Worm (Caenorhabditis elegans) whole organism, midembryonic: ENCODE data around the gene Y48A6B.3.

ENCODE experiments used
- T22C8.4 ChIP-seq: fragments of 200-800 bp; sonication (Bioruptor generic); IDR thresholded peaks from 2 replicates; pipeline ENCODE4 v1.3.6; 2022; ENCODE audit warnings: missing genetic modification characterization, missing compliant biosample characterization
- cog-1 ChIP-seq: sonication (generic microtip); optimal IDR thresholded peaks from 2 replicates; lab custom pipeline; 2016; ENCODE audit warnings: missing genetic modification characterization, missing compliant biosample characterization
- flt-1 ChIP-seq: fragments of 200-800 bp; sonication (Bioruptor generic); IDR thresholded peaks from 2 replicates; pipeline ENCODE4 v1.3.6; 2022; ENCODE audit warnings: missing genetic modification characterization, missing compliant biosample characterization
- klf-2 ChIP-seq: fragments of 200-800 bp; sonication (Bioruptor generic); conservative IDR thresholded peaks from 2 replicates; pipeline ENCODE4 v1.3.6; 2022; ENCODE audit warnings: missing genetic modification reagents, missing genetic modification characterization, missing compliant biosample characterization
- med-1 ChIP-seq: sonication (generic microtip); optimal IDR thresholded peaks from 2 replicates; lab custom pipeline; 2017; ENCODE audit warnings: missing genetic modification characterization, mild to moderate bottlenecking, missing compliant biosample characterization, antibody characterized with exemption, missing genetic modification reagents; ENCODE audit not compliant: insufficient read depth
- ref-1 ChIP-seq: fragments of 200-800 bp; sonication (Bioruptor generic); conservative IDR thresholded peaks from 2 replicates; pipeline ENCODE4 v1.3.6; 2022; ENCODE audit warnings: missing genetic modification reagents, missing genetic modification characterization, missing compliant biosample characterization
- tab-1 ChIP-seq: fragments of 200-800 bp; sonication (Bioruptor generic); IDR thresholded peaks from 2 replicates; pipeline ENCODE4 v1.3.6; 2022; ENCODE audit warnings: missing genetic modification characterization, missing compliant biosample characterization
- ztf-23 ChIP-seq: fragments of 200-800 bp; sonication (Bioruptor generic); IDR thresholded peaks from 2 replicates; pipeline ENCODE4 v1.3.6; 2022; ENCODE audit warnings: missing genetic modification reagents, missing genetic modification characterization, missing compliant biosample characterization
- ztf-29 ChIP-seq: fragments of 200-800 bp; sonication (Bioruptor generic); IDR thresholded peaks from 2 replicates; pipeline ENCODE4 v1.3.6; 2022; ENCODE audit warnings: missing genetic modification reagents, missing genetic modification characterization, missing compliant biosample characterization

The Y48A6B.3 gene

ce11 chrIII:10989491-10990032, 18.5 kb upstream of the Y48A6B.3 start:
- TF ChIP-seq T22C8.4 (GFP tag; lab: Robert Waterston, UW) (peak; percentile 92), ztf-23 (GFP tag; lab: Robert Waterston, UW) (peak; percentile 97), ref-1 (GFP tag; lab: Robert Waterston, UW) (peak; percentile 91), cog-1 (tag; lab: Kevin White, UChicago) (peak; percentile 96), med-1 (GFP tag; lab: Kevin White, UChicago) (peak; percentile 66), klf-2 (GFP tag; lab: Robert Waterston, UW) (peak; percentile 96), flt-1 (peak; percentile 96), tab-1 (GFP tag; lab: Robert Waterston, UW) (peak; percentile 94), ztf-29 (peak; percentile 93)

- TF ChIP-seq cog-1 (tag; lab: Kevin White, UChicago) = no peak
- no peak for TF ChIP-seq ztf-29
- TF ChIP-seq T22C8.4 (GFP tag; lab: Robert Waterston, UW) = no peak
Measured at ce11 chrIII:10994085-10994484, 13.9 kb upstream of the Y48A6B.3 start.

ce11 chrIII:10995156-10995555, 12.9 kb upstream of the Y48A6B.3 start, which contains the start of gene dmsr-5:
Gene dmsr-5 (minus strand): TSS chrIII:10995256.
- TF ChIP-seq ref-1 (GFP tag; lab: Robert Waterston, UW) = no peak
- no peak for TF ChIP-seq T22C8.4 (GFP tag; lab: Robert Waterston, UW)
- no peak for TF ChIP-seq tab-1 (GFP tag; lab: Robert Waterston, UW)
- no peak for TF ChIP-seq cog-1 (tag; lab: Kevin White, UChicago)
- TF ChIP-seq ztf-29 = no peak
- no peak for TF ChIP-seq ztf-23 (GFP tag; lab: Robert Waterston, UW)
- TF ChIP-seq klf-2 (GFP tag; lab: Robert Waterston, UW) = no peak
- no peak for TF ChIP-seq flt-1
- no peak for TF ChIP-seq med-1 (GFP tag; lab: Kevin White, UChicago)

ce11 chrIII:11002808-11003207, 5.2 kb upstream of the Y48A6B.3 start:
- TF ChIP-seq ztf-29 (no peak), cog-1 (tag; lab: Kevin White, UChicago) (no peak), klf-2 (GFP tag; lab: Robert Waterston, UW) (no peak), T22C8.4 (GFP tag; lab: Robert Waterston, UW) (no peak), ref-1 (GFP tag; lab: Robert Waterston, UW) (no peak), tab-1 (GFP tag; lab: Robert Waterston, UW) (no peak), flt-1 (no peak), med-1 (GFP tag; lab: Kevin White, UChicago) (no peak), ztf-23 (GFP tag; lab: Robert Waterston, UW) (no peak)

- TF ChIP-seq med-1 (GFP tag; lab: Kevin White, UChicago) = no peak
- no peak for TF ChIP-seq ztf-23 (GFP tag; lab: Robert Waterston, UW)
- TF ChIP-seq ref-1 (GFP tag; lab: Robert Waterston, UW) = no peak
- no peak for TF ChIP-seq ztf-29
- no peak for TF ChIP-seq klf-2 (GFP tag; lab: Robert Waterston, UW)
- TF ChIP-seq tab-1 (GFP tag; lab: Robert Waterston, UW) = no peak
- TF ChIP-seq flt-1 = no peak
- TF ChIP-seq T22C8.4 (GFP tag; lab: Robert Waterston, UW) = no peak
- TF ChIP-seq cog-1 (tag; lab: Kevin White, UChicago) = no peak
Measured at ce11 chrIII:11008869-11009268, 847 bp downstream of the Y48A6B.3 start, which contains the start of gene exos-1. Gene exos-1 (plus strand): TSS chrIII:11009043.

ce11 chrIII:11010597-11010996, 2.6 kb downstream of the Y48A6B.3 start:
- no peak for TF ChIP-seq med-1 (GFP tag; lab: Kevin White, UChicago)
- TF ChIP-seq flt-1 = no peak
- no peak for TF ChIP-seq ztf-23 (GFP tag; lab: Robert Waterston, UW)
- TF ChIP-seq ztf-29 = no peak
- no peak for TF ChIP-seq T22C8.4 (GFP tag; lab: Robert Waterston, UW)
- TF ChIP-seq cog-1 (tag; lab: Kevin White, UChicago) = no peak
- no peak for TF ChIP-seq tab-1 (GFP tag; lab: Robert Waterston, UW)
- no peak for TF ChIP-seq ref-1 (GFP tag; lab: Robert Waterston, UW)
- TF ChIP-seq klf-2 (GFP tag; lab: Robert Waterston, UW) = no peak

ce11 chrIII:11012264-11012663, 4.2 kb downstream of the Y48A6B.3 start, which contains the start of gene kvs-4:
Gene kvs-4 (plus strand): TSS chrIII:11012564.
- TF ChIP-seq tab-1 (GFP tag; lab: Robert Waterston, UW) = no peak
- no peak for TF ChIP-seq cog-1 (tag; lab: Kevin White, UChicago)
- no peak for TF ChIP-seq flt-1
- no peak for TF ChIP-seq klf-2 (GFP tag; lab: Robert Waterston, UW)
- TF ChIP-seq ztf-23 (GFP tag; lab: Robert Waterston, UW) = no peak
- no peak for TF ChIP-seq ref-1 (GFP tag; lab: Robert Waterston, UW)
- no peak for TF ChIP-seq ztf-29
- TF ChIP-seq med-1 (GFP tag; lab: Kevin White, UChicago) = no peak
- no peak for TF ChIP-seq T22C8.4 (GFP tag; lab: Robert Waterston, UW)

- TF ChIP-seq ztf-23 (GFP tag; lab: Robert Waterston, UW) (no peak), cog-1 (tag; lab: Kevin White, UChicago) (no peak), klf-2 (GFP tag; lab: Robert Waterston, UW) (no peak), ref-1 (GFP tag; lab: Robert Waterston, UW) (no peak), ztf-29 (no peak), med-1 (GFP tag; lab: Kevin White, UChicago) (no peak), T22C8.4 (GFP tag; lab: Robert Waterston, UW) (no peak), tab-1 (GFP tag; lab: Robert Waterston, UW) (no peak), flt-1 (no peak)
Measured at ce11 chrIII:11022278-11022677, 14.3 kb downstream of the Y48A6B.3 start.

ce11 chrIII:11025138-11025537, 17.1 kb downstream of the Y48A6B.3 start:
- no peak for TF ChIP-seq T22C8.4 (GFP tag; lab: Robert Waterston, UW)
- TF ChIP-seq flt-1 = no peak
